Fruit fly (Drosophila melanogaster) whole organism, wandering third instar larva: ENCODE results near the gene Rab3-GAP.

Experiments
- Abd-B ChIP-seq: fragments of >200 bp; optimal IDR thresholded peaks from 2 replicates; lab custom pipeline; 2017; ENCODE audit warnings: missing biosample characterization, missing genetic modification characterization
- CG32264 ChIP-seq: fragments of 200-800 bp; sonication (Bioruptor generic); optimal IDR thresholded peaks from 2 replicates; lab custom pipeline; 2016; ENCODE audit warnings: missing biosample characterization, missing genetic modification characterization
- CG9705 ChIP-seq: fragments of 200-800 bp; sonication (Bioruptor generic); optimal IDR thresholded peaks from 2 replicates; lab custom pipeline; 2018; ENCODE audit warnings: missing biosample characterization, mild to moderate bottlenecking, missing genetic modification characterization
- Dfd ChIP-seq: fragments of >200 bp; optimal IDR thresholded peaks from 2 replicates; lab custom pipeline; 2017; ENCODE audit warnings: missing biosample characterization, missing genetic modification characterization
- Dif ChIP-seq: fragments of 200-275, 200-300 bp; sonication (Bioruptor generic); optimal IDR thresholded peaks from 2 replicates; lab custom pipeline; 2018; ENCODE audit warnings: missing biosample characterization, missing genetic modification characterization; ENCODE audit not compliant: partially characterized antibody
- GATAd ChIP-seq: sonication (Bioruptor generic); optimal IDR thresholded peaks from 2 replicates; lab custom pipeline; 2016; ENCODE audit warnings: missing biosample characterization, missing genetic modification characterization
- HLH106 ChIP-seq: fragments of 200-800 bp; optimal IDR thresholded peaks from 3 replicates; lab custom pipeline; 2019; ENCODE audit warnings: missing biosample characterization, mild to moderate bottlenecking, missing genetic modification characterization, moderate library complexity
- Hnf4 ChIP-seq: fragments of 200-800 bp; sonication (Bioruptor generic); optimal IDR thresholded peaks from 2 replicates; lab custom pipeline; 2016; ENCODE audit warnings: missing biosample characterization, mild to moderate bottlenecking, missing genetic modification characterization
- Hr78 ChIP-seq: fragments of >200 bp; optimal IDR thresholded peaks from 2 replicates; lab custom pipeline; 2017; ENCODE audit warnings: missing biosample characterization, missing genetic modification characterization
- Hr83 ChIP-seq: fragments of 200-300 bp; sonication (Bioruptor generic); optimal IDR thresholded peaks from 2 replicates; lab custom pipeline; 2016; ENCODE audit warnings: missing biosample characterization, mild to moderate bottlenecking, missing genetic modification characterization, moderate library complexity; ENCODE audit not compliant: poor library complexity, severe bottlenecking
- Mio ChIP-seq: sonication (Bioruptor generic); optimal IDR thresholded peaks from 2 replicates; lab custom pipeline; 2016; ENCODE audit warnings: missing biosample characterization, missing genetic modification characterization
- Myc ChIP-seq: fragments of >200 bp; optimal IDR thresholded peaks from 2 replicates; lab custom pipeline; 2017
- N ChIP-seq: fragments of >200 bp; optimal IDR thresholded peaks from 2 replicates; lab custom pipeline; 2018; ENCODE audit warnings: missing biosample characterization, missing external identifiers, missing genetic modification characterization
- OdsH ChIP-seq: fragments of 200-800 bp; sonication (Bioruptor generic); optimal IDR thresholded peaks from 2 replicates; lab custom pipeline; 2016; ENCODE audit warnings: missing biosample characterization, mild to moderate bottlenecking, missing genetic modification characterization
- Rel ChIP-seq, 2 experiments: fragments of 200-800 bp; sonication (Bioruptor generic) in 1 of 2; optimal IDR thresholded peaks; 2 replicates in 1 of 2; 3 replicates in 1 of 2; lab custom pipeline; 2016 to 2019; ENCODE audit warnings: mild to moderate bottlenecking in 2 of 2, missing biosample characterization in 2 of 2, missing genetic modification characterization in 2 of 2, moderate library complexity in 1 of 2
- Sp1 ChIP-seq: fragments of 200-800 bp; sonication (Bioruptor generic); optimal IDR thresholded peaks from 3 replicates; lab custom pipeline; 2019; ENCODE audit warnings: missing biosample characterization, mild to moderate bottlenecking, missing genetic modification characterization, moderate library complexity
- br ChIP-seq: fragments of 200-800 bp; sonication (Bioruptor generic); optimal IDR thresholded peaks from 2 replicates; lab custom pipeline; 2016; ENCODE audit warnings: missing biosample characterization, missing genetic modification characterization
- dl ChIP-seq, 2 experiments: fragments of 175-275, 200-275 bp in 1 of 2; fragments of 200-275 bp in 1 of 2; sonication (Bioruptor generic); optimal IDR thresholded peaks; lab custom pipeline; 2018; ENCODE audit warnings: mild to moderate bottlenecking in 2 of 2, missing biosample characterization in 2 of 2, missing genetic modification characterization in 2 of 2, moderate library complexity in 2 of 2; ENCODE audit not compliant: partially characterized antibody in 2 of 2, insufficient read depth in 1 of 2
- dmrt93B ChIP-seq: fragments of 200-800 bp; sonication (Bioruptor generic); optimal IDR thresholded peaks from 2 replicates; lab custom pipeline; 2018; ENCODE audit warnings: missing biosample characterization, mild to moderate bottlenecking, missing genetic modification characterization
- dsf ChIP-seq: sonication (Bioruptor generic); optimal IDR thresholded peaks from 2 replicates; lab custom pipeline; 2016; ENCODE audit warnings: missing biosample characterization, missing genetic modification characterization, borderline replicate concordance
- ey ChIP-seq: fragments of 200-800 bp; sonication (Bioruptor generic); optimal IDR thresholded peaks from 2 replicates; lab custom pipeline; 2016; ENCODE audit warnings: missing biosample characterization, missing genetic modification characterization
- foxo ChIP-seq, 2 experiments: fragments of 200-800 bp; sonication (Bioruptor generic); optimal IDR thresholded peaks; 2 replicates in 1 of 2; 3 replicates in 1 of 2; lab custom pipeline; 2016 to 2017; ENCODE audit warnings: missing biosample characterization in 2 of 2, missing genetic modification characterization in 2 of 2
- fru ChIP-seq: fragments of 200-800 bp; sonication (Bioruptor generic); optimal IDR thresholded peaks from 3 replicates; lab custom pipeline; 2016; ENCODE audit warnings: missing biosample characterization, mild to moderate bottlenecking, missing genetic modification characterization
- h ChIP-seq: fragments of 200-800 bp; sonication (Bioruptor generic); optimal IDR thresholded peaks from 3 replicates; lab custom pipeline; 2016; ENCODE audit warnings: missing biosample characterization, mild to moderate bottlenecking, missing genetic modification characterization
- jim ChIP-seq: fragments of 175-275, 200-325 bp; sonication (Bioruptor generic); optimal IDR thresholded peaks from 2 replicates; lab custom pipeline; 2016; ENCODE audit warnings: missing biosample characterization, mild to moderate bottlenecking, missing genetic modification characterization
- lola ChIP-seq: fragments of >200 bp; optimal IDR thresholded peaks from 2 replicates; lab custom pipeline; 2017; ENCODE audit warnings: missing biosample characterization, missing genetic modification characterization
- pan ChIP-seq: fragments of >200 bp; optimal IDR thresholded peaks from 2 replicates; lab custom pipeline; 2017
- psq ChIP-seq: fragments of 200-800 bp; sonication (Bioruptor generic); optimal IDR thresholded peaks from 3 replicates; lab custom pipeline; 2017; ENCODE audit warnings: missing biosample characterization, mild to moderate bottlenecking, missing genetic modification characterization, moderate library complexity
- rgr ChIP-seq: fragments of 200-800 bp; sonication (Bioruptor generic); optimal IDR thresholded peaks from 3 replicates; lab custom pipeline; 2016; ENCODE audit warnings: missing biosample characterization, mild to moderate bottlenecking, missing genetic modification characterization
- sage ChIP-seq: fragments of 200-800 bp; sonication (Bioruptor generic); optimal IDR thresholded peaks from 2 replicates; lab custom pipeline; 2016; ENCODE audit warnings: missing biosample characterization, mild to moderate bottlenecking, missing genetic modification characterization
- sv ChIP-seq: fragments of 200-800 bp; sonication (Bioruptor generic); optimal IDR thresholded peaks from 3 replicates; lab custom pipeline; 2016; ENCODE audit warnings: missing biosample characterization, missing genetic modification characterization
- tai ChIP-seq: sonication (Bioruptor generic); optimal IDR thresholded peaks from 2 replicates; lab custom pipeline; 2016; ENCODE audit warnings: missing biosample characterization, missing genetic modification characterization
- woc ChIP-seq: sonication (Bioruptor generic); optimal IDR thresholded peaks from 2 replicates; lab custom pipeline; 2016; ENCODE audit warnings: missing biosample characterization, mild to moderate bottlenecking, missing genetic modification characterization

The Rab3-GAP gene

DNA sequence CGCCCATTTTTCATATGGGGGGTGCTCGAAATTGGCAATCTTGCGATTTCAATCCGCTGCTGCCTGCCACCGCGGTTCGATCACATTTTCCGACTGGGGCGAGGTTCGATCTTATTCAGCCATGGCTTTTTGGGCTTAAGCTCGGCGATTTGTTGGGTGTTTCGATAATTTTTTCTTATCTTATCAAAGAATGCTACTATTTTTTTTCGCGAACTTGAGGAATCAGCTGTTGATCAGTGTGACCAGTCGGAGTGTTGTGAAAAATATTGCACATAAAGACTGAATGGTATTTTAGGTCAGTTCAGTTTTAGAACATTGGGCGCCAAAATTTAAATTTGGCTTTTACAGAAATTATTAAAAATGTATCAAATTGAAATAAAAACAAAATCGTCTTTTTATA, 42.2 kb downstream of the Rab3-GAP start, which contains the start of gene Wdr81:
TSS of gene Wdr81 (minus strand) at position 226 of the 400 bp plus-strand sequence.
- no peak for TF ChIP-seq CG32264 (GFP tag; lab: Kevin White, UChicago)
- no peak for TF ChIP-seq Rel (GFP tag; optimal IDR thresholded peaks at IDR 0.05; lab: Kevin White, UChicago)
- peak; percentile 26 for TF ChIP-seq Rel (tag; optimal IDR thresholded peaks at IDR 0.05; lab: Kevin White, UChicago)

DNA sequence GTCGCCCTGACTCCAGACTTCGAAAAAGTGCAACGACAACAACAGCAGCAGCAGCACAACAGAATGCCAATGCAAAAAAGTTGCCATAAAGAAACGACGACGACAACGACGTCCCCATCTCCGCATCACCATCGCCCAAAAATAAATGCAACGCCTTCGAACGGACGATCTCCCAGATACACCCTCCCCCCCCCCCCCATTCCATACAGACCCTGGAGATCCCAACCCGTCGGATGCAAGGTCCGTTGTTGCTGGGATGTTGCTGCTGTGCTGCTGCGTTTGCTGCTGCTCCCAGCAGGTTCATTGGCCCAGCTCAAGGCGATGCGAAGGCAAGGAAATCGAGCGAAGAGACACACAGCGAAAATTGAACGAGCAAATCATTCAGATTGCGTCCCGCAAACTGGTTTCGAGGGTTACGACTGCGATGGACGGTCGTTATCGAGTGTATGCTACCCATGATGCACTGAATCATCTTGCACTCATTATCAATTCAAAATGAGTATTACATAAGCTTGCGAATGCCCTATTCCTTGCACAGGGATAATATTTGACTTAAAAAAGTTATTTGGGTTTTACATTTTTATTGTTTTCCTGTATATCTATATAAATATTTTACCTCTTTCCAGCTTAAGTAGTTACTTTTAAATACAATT, 49.1 kb downstream of the Rab3-GAP start:
- TF ChIP-seq br (GFP tag; lab: Kevin White, UChicago), result no peak
- TF ChIP-seq fru (GFP tag; lab: Kevin White, UChicago), result peak; percentile 11
- peak; percentile 24 for TF ChIP-seq h (GFP tag; lab: Kevin White, UChicago)
- TF ChIP-seq woc, result peak; percentile 4
- peak; percentile 27 to 31 for TF ChIP-seq dl (GFP tag; optimal IDR thresholded peaks at IDR 0.05; lab: Kevin White, UChicago; ENCODE audit: insufficient read depth in 1 of 2, partially characterized antibody in 2 of 2)
- TF ChIP-seq tai (GFP tag; lab: Kevin White, UChicago), result no peak
- peak in 1 of 2 experiments; percentile 9 for TF ChIP-seq foxo (GFP tag; optimal IDR thresholded peaks at IDR 0.05; lab: Kevin White, UChicago)
- TF ChIP-seq Rel (GFP tag; optimal IDR thresholded peaks at IDR 0.05; lab: Kevin White, UChicago), result no peak
- peak; percentile 90 for TF ChIP-seq Rel (tag; optimal IDR thresholded peaks at IDR 0.05; lab: Kevin White, UChicago)
- peak; percentile 83 for TF ChIP-seq psq (GFP tag; lab: Kevin White, UChicago)
- no peak for TF ChIP-seq ey (GFP tag; lab: Kevin White, UChicago)
- TF ChIP-seq sv, result no peak
- peak; percentile 6 for TF ChIP-seq Sp1 (GFP tag; lab: Kevin White, UChicago)
- peak; percentile 1 for TF ChIP-seq OdsH (GFP tag; lab: Kevin White, UChicago)
- TF ChIP-seq pan (lab: Kevin White, UChicago), result no peak
- TF ChIP-seq Hnf4 (GFP tag; lab: Kevin White, UChicago), result peak; percentile 78
- peak; percentile 31 for TF ChIP-seq HLH106 (tag; lab: Kevin White, UChicago)

dm6 chr2L:12013243-12013642, 49.7 kb downstream of the Rab3-GAP start:
- TF ChIP-seq GATAd (GFP tag; lab: Kevin White, UChicago) (no peak), lola (GFP tag; lab: Kevin White, UChicago) (no peak), sage (GFP tag; lab: Kevin White, UChicago) (peak; percentile 5), N (GFP tag; lab: Kevin White, UChicago) (no peak), Hr78 (no peak), Abd-B (GFP tag; lab: Kevin White, UChicago) (no peak), rgr (GFP tag; lab: Kevin White, UChicago) (peak; percentile 40), h (GFP tag; lab: Kevin White, UChicago) (peak; percentile 43), CG9705 (peak; percentile 32), foxo (GFP tag; optimal IDR thresholded peaks at IDR 0.05; lab: Kevin White, UChicago) (no peak), Dif (no peak), Mio (no peak), OdsH (GFP tag; lab: Kevin White, UChicago) (no peak), Hnf4 (GFP tag; lab: Kevin White, UChicago) (peak; percentile 26), Hr83 (GFP tag; lab: Kevin White, UChicago) (peak; percentile 55), sv (no peak), HLH106 (tag; lab: Kevin White, UChicago) (peak; percentile 28), Sp1 (GFP tag; lab: Kevin White, UChicago) (no peak), Myc (lab: Kevin White, UChicago) (no peak), Dfd (no peak), fru (GFP tag; lab: Kevin White, UChicago) (peak; percentile 46), ey (GFP tag; lab: Kevin White, UChicago) (peak; percentile 48), pan (lab: Kevin White, UChicago) (no peak), dmrt93B (GFP tag; lab: Kevin White, UChicago) (no peak), dsf (GFP tag; lab: Kevin White, UChicago) (no peak), psq (GFP tag; lab: Kevin White, UChicago) (no peak), jim (GFP tag; lab: Kevin White, UChicago) (no peak), woc (no peak)
- TF ChIP-seq, all 38 proteins: peak for 9
